Worm (Caenorhabditis elegans) whole organism, L1 larva: ENCODE measurements around the gene C17H12.37.

Source experiments
- C04F5.9 ChIP-seq: sonication (generic microtip); optimal IDR thresholded peaks from 2 replicates; lab custom pipeline; 2016; ENCODE audit warnings: missing genetic modification characterization, missing compliant biosample characterization
- C16A3.4 ChIP-seq: fragments of 150-350 bp; optimal IDR thresholded peaks from 2 replicates; lab custom pipeline; 2014; ENCODE audit warnings: missing biosample characterization, missing genetic modification characterization
- Y116A8C.19 ChIP-seq: sonication (generic microtip); optimal IDR thresholded peaks from 2 replicates; lab custom pipeline; 2016; ENCODE audit warnings: missing compliant biosample characterization, missing genetic modification characterization, borderline replicate concordance
- aha-1 ChIP-seq: fragments of 150-350 bp; optimal IDR thresholded peaks from 2 replicates; lab custom pipeline; 2014; ENCODE audit warnings: missing biosample characterization, missing genetic modification characterization
- aly-2 ChIP-seq: fragments of 150-350 bp; optimal IDR thresholded peaks from 2 replicates; lab custom pipeline; 2014; ENCODE audit warnings: missing biosample characterization, missing genetic modification characterization
- ama-1 ChIP-seq: fragments of 150-350 bp; optimal IDR thresholded peaks from 2 replicates; lab custom pipeline; 2014
- ceh-63 ChIP-seq: fragments of 200-800 bp; sonication (Bioruptor generic); optimal IDR thresholded peaks from 2 replicates; lab custom pipeline; 2018; ENCODE audit warnings: mild to moderate bottlenecking, missing genetic modification characterization, missing compliant biosample characterization
- ceh-8 ChIP-seq: fragments of 200-800 bp; sonication (Bioruptor generic); optimal IDR thresholded peaks from 2 replicates; lab custom pipeline; 2018; ENCODE audit warnings: mild to moderate bottlenecking, missing genetic modification characterization, moderate library complexity, missing compliant biosample characterization
- ceh-88 ChIP-seq: fragments of 200-800 bp; sonication (Bioruptor generic); IDR thresholded peaks from 2 replicates; pipeline ENCODE4 v1.3.6; 2022; ENCODE audit warnings: missing genetic modification characterization, missing compliant biosample characterization
- dpl-1 ChIP-seq, 3 experiments: fragments of 150-350 bp in 2 of 3; sonication (generic microtip) in 1 of 3; optimal IDR thresholded peaks; 2 replicates each; lab custom pipeline; 2014 to 2017; ENCODE audit warnings: missing biosample characterization in 3 of 3, missing genetic modification characterization in 3 of 3, missing genetic modification reagents in 3 of 3
- dsc-1 ChIP-seq: sonication (generic microtip); optimal IDR thresholded peaks from 2 replicates; lab custom pipeline; 2016; ENCODE audit warnings: mild to moderate bottlenecking, missing genetic modification characterization, missing compliant biosample characterization
- efl-1 ChIP-seq, 4 experiments: fragments of 150-350 bp; optimal IDR thresholded peaks in 3 of 4; peaks in 1 of 4; 1 replicate in 1 of 4; 2 replicates in 3 of 4; lab custom pipeline; 2014; ENCODE audit warnings: missing biosample characterization in 2 of 4, missing genetic modification characterization in 2 of 4, missing genetic modification reagents in 2 of 4
- efl-3 ChIP-seq: fragments of 200-800 bp; sonication (Bioruptor generic); optimal IDR thresholded peaks from 2 replicates; lab custom pipeline; 2018; ENCODE audit warnings: mild to moderate bottlenecking, missing genetic modification characterization, missing compliant biosample characterization
- fkh-10 ChIP-seq: sonication (generic microtip); optimal IDR thresholded peaks from 2 replicates; lab custom pipeline; 2017; ENCODE audit warnings: missing biosample characterization, missing genetic modification reagents, missing genetic modification characterization
- fkh-4 ChIP-seq: sonication (generic microtip); optimal IDR thresholded peaks from 2 replicates; lab custom pipeline; 2016; ENCODE audit warnings: missing compliant biosample characterization, missing genetic modification characterization, borderline replicate concordance
- fkh-8 ChIP-seq: sonication (generic microtip); optimal IDR thresholded peaks from 2 replicates; lab custom pipeline; 2016; ENCODE audit warnings: mild to moderate bottlenecking, missing genetic modification characterization, missing compliant biosample characterization
- fos-1 ChIP-seq: fragments of 150-350 bp; optimal IDR thresholded peaks from 2 replicates; lab custom pipeline; 2014; ENCODE audit warnings: missing biosample characterization, missing genetic modification characterization
- grh-1 ChIP-seq: fragments of 200-800 bp; sonication (Bioruptor generic); IDR thresholded peaks from 2 replicates; pipeline ENCODE4 v1.3.6; 2022; ENCODE audit warnings: missing genetic modification reagents, missing genetic modification characterization, missing compliant biosample characterization
- hlh-17 ChIP-seq: fragments of 200-800 bp; sonication (Bioruptor generic); optimal IDR thresholded peaks from 2 replicates; lab custom pipeline; 2018; ENCODE audit warnings: missing genetic modification characterization, mild to moderate bottlenecking, missing compliant biosample characterization, moderate library complexity, borderline replicate concordance
- hlh-4 ChIP-seq: sonication (generic microtip); optimal IDR thresholded peaks from 2 replicates; lab custom pipeline; 2016; ENCODE audit warnings: mild to moderate bottlenecking, missing genetic modification characterization, missing compliant biosample characterization
- irx-1 ChIP-seq: sonication (generic microtip); optimal IDR thresholded peaks from 2 replicates; lab custom pipeline; 2016; ENCODE audit warnings: missing genetic modification characterization, missing compliant biosample characterization
- lin-13 ChIP-seq: fragments of 150-350 bp; optimal IDR thresholded peaks from 2 replicates; lab custom pipeline; 2014; ENCODE audit warnings: missing biosample characterization, missing genetic modification reagents, missing genetic modification characterization
- lin-14 ChIP-seq: fragments of 200-800 bp; sonication (Bioruptor generic); optimal IDR thresholded peaks from 2 replicates; lab custom pipeline; 2018; ENCODE audit warnings: mild to moderate bottlenecking, missing genetic modification characterization, moderate library complexity, missing compliant biosample characterization
- lin-15B ChIP-seq: fragments of 150-350 bp; sonication (generic microtip); optimal IDR thresholded peaks from 3 replicates; lab custom pipeline; 2014; ENCODE audit warnings: missing biosample characterization, missing genetic modification characterization
- lin-35 ChIP-seq, 2 experiments: fragments of 150-350 bp; optimal IDR thresholded peaks; 2 replicates each; lab custom pipeline; 2014; ENCODE audit warnings: missing biosample characterization in 2 of 2, missing genetic modification characterization in 2 of 2, missing genetic modification reagents in 2 of 2
- lin-39 ChIP-seq: fragments of 150-350 bp; optimal IDR thresholded peaks from 2 replicates; lab custom pipeline; 2014; ENCODE audit warnings: missing biosample characterization, missing genetic modification reagents, missing genetic modification characterization
- lsy-2 ChIP-seq, 2 experiments: fragments of 150-350 bp; optimal IDR thresholded peaks; 2 replicates each; lab custom pipeline; 2014; ENCODE audit warnings: missing biosample characterization in 2 of 2, missing genetic modification characterization in 2 of 2
- mab-9 ChIP-seq: fragments of 200-800 bp; sonication (Bioruptor generic); IDR thresholded peaks from 2 replicates; pipeline ENCODE4 v1.3.6; 2022; ENCODE audit warnings: missing genetic modification reagents, missing genetic modification characterization, missing compliant biosample characterization
- mdl-1 ChIP-seq, 2 experiments: fragments of 150-350 bp; optimal IDR thresholded peaks; 2 replicates each; lab custom pipeline; 2014 to 2017; ENCODE audit warnings: missing biosample characterization in 2 of 2, missing genetic modification characterization in 2 of 2, inconsistent platforms in 1 of 2
- mef-2 ChIP-seq: fragments of 150-350 bp; optimal IDR thresholded peaks from 2 replicates; lab custom pipeline; 2014; ENCODE audit warnings: missing biosample characterization, missing genetic modification characterization
- nhr-12 ChIP-seq: sonication (generic microtip); optimal IDR thresholded peaks from 2 replicates; lab custom pipeline; 2017; ENCODE audit warnings: missing biosample characterization, missing genetic modification characterization
- nhr-19 ChIP-seq: fragments of 200-800 bp; sonication (Bioruptor generic); conservative IDR thresholded peaks from 2 replicates; pipeline ENCODE4 v1.3.6; 2022; ENCODE audit warnings: missing genetic modification characterization, missing compliant biosample characterization
- nhr-237 ChIP-seq: fragments of 150-350 bp; optimal IDR thresholded peaks from 2 replicates; lab custom pipeline; 2014; ENCODE audit warnings: missing biosample characterization, missing genetic modification characterization
- nhr-71 ChIP-seq: sonication (generic microtip); optimal IDR thresholded peaks from 2 replicates; lab custom pipeline; 2016; ENCODE audit warnings: mild to moderate bottlenecking, missing genetic modification characterization, moderate library complexity, missing compliant biosample characterization
- nhr-85 ChIP-seq: sonication (generic microtip); peaks from one replicate; lab custom pipeline; 2016; ENCODE audit warnings: missing genetic modification characterization, inconsistent platforms, missing compliant biosample characterization
- nhr-90 ChIP-seq: sonication (generic microtip); optimal IDR thresholded peaks from 2 replicates; lab custom pipeline; 2016; ENCODE audit warnings: mild to moderate bottlenecking, missing genetic modification characterization, missing compliant biosample characterization; ENCODE audit not compliant: poor library complexity
- rnt-1 ChIP-seq: sonication (generic microtip); optimal IDR thresholded peaks from 2 replicates; lab custom pipeline; 2016; ENCODE audit warnings: mild to moderate bottlenecking, missing genetic modification characterization, moderate library complexity, missing compliant biosample characterization
- skn-1 ChIP-seq: fragments of 150-350 bp; optimal IDR thresholded peaks from 2 replicates; lab custom pipeline; 2014; ENCODE audit warnings: missing biosample characterization, missing genetic modification characterization
- swsn-7 ChIP-seq: sonication (generic microtip); optimal IDR thresholded peaks from 2 replicates; lab custom pipeline; 2016; ENCODE audit warnings: missing genetic modification characterization, missing compliant biosample characterization
- tbx-2 ChIP-seq: sonication (generic microtip); optimal IDR thresholded peaks from 2 replicates; lab custom pipeline; 2016; ENCODE audit warnings: missing genetic modification characterization, missing compliant biosample characterization
- tlp-1 ChIP-seq: fragments of 150-350 bp; optimal IDR thresholded peaks from 2 replicates; lab custom pipeline; 2014; ENCODE audit warnings: missing biosample characterization, missing genetic modification characterization
- unc-130 ChIP-seq: fragments of 150-350 bp; optimal IDR thresholded peaks from 2 replicates; lab custom pipeline; 2017; ENCODE audit warnings: missing biosample characterization, missing genetic modification characterization, inconsistent platforms
- unc-62 ChIP-seq: fragments of 150-350 bp; optimal IDR thresholded peaks from 2 replicates; lab custom pipeline; 2014; ENCODE audit warnings: missing biosample characterization, missing genetic modification reagents, missing genetic modification characterization
- unc-86 ChIP-seq: sonication (generic microtip); optimal IDR thresholded peaks from 2 replicates; lab custom pipeline; 2016; ENCODE audit warnings: missing genetic modification characterization, missing compliant biosample characterization
- unc-98 ChIP-seq: fragments of 200-800 bp; sonication (Bioruptor generic); IDR thresholded peaks from 2 replicates; pipeline ENCODE4 v1.3.6; 2022; ENCODE audit warnings: missing genetic modification characterization, missing compliant biosample characterization
- zag-1 ChIP-seq: fragments of 150-350 bp; optimal IDR thresholded peaks from 2 replicates; lab custom pipeline; 2014; ENCODE audit warnings: missing biosample characterization, missing genetic modification characterization
- zip-4 ChIP-seq: fragments of 200-800 bp; sonication (Bioruptor generic); optimal IDR thresholded peaks from 2 replicates; lab custom pipeline; 2018; ENCODE audit warnings: mild to moderate bottlenecking, missing genetic modification characterization, moderate library complexity, missing compliant biosample characterization
- ztf-11 ChIP-seq, 2 experiments: sonication (generic microtip); optimal IDR thresholded peaks; 2 replicates each; lab custom pipeline; 2016 to 2017; ENCODE audit warnings: missing genetic modification characterization in 2 of 2, missing biosample characterization in 1 of 2, missing compliant biosample characterization in 1 of 2

The C17H12.37 gene

ce11 chrIV:6757614-6758013 lies 47.3 kb upstream of the C17H12.37 start:
- no peak for TF ChIP-seq lsy-2 (tag; optimal IDR thresholded peaks at IDR 0.05; lab: Kevin White, UChicago)
- TF ChIP-seq irx-1 = no peak

- TF ChIP-seq nhr-19 (GFP tag; lab: Robert Waterston, UW) = no peak
- no peak for TF ChIP-seq Y116A8C.19 (tag; lab: Kevin White, UChicago)
- TF ChIP-seq mab-9 = no peak
- no peak for TF ChIP-seq fkh-4
- no peak for TF ChIP-seq dpl-1 (GFP tag; optimal IDR thresholded peaks at IDR 0.05; lab: Kevin White, UChicago)
- no peak for TF ChIP-seq efl-1 (optimal IDR thresholded peaks at IDR 0.05; lab: Kevin White, UChicago)
- TF ChIP-seq efl-1 (GFP tag; optimal IDR thresholded peaks at IDR 0.05 in 1 of 2; lab: Kevin White, UChicago) = no peak
- no peak for TF ChIP-seq ceh-8 (GFP tag; lab: Kevin White, UChicago)
- TF ChIP-seq, all 84 proteins: peak for 0
Observed at ce11 chrIV:6762416-6762815, 42.5 kb upstream of the C17H12.37 start, which contains the start of gene spd-3. spd-3 (plus strand) TSS chrIV:6762716.

ce11 chrIV:6767240-6767639 lies 37.7 kb upstream of the C17H12.37 start:
- TF ChIP-seq irx-1 (no peak), C16A3.4 (tag; lab: Kevin White, UChicago) (peak; percentile 21), zag-1 (tag; lab: Kevin White, UChicago) (no peak), fkh-10 (GFP tag; lab: Kevin White, UChicago) (no peak), ztf-11 (tag; optimal IDR thresholded peaks at IDR 0.05; lab: Kevin White, UChicago) (no peak), lin-39 (tag; lab: Kevin White, UChicago) (no peak), tbx-2 (tag; lab: Kevin White, UChicago) (peak; percentile 58), nhr-71 (tag; lab: Kevin White, UChicago) (peak; percentile 75), dsc-1 (tag; lab: Kevin White, UChicago) (peak; percentile 16), ceh-88 (GFP tag; lab: Robert Waterston, UW) (no peak), hlh-4 (tag; lab: Kevin White, UChicago) (no peak), unc-86 (tag; lab: Kevin White, UChicago) (peak; percentile 52), lsy-2 (tag; optimal IDR thresholded peaks at IDR 0.05; lab: Kevin White, UChicago) (peak; percentile 59 to 74), nhr-90 (tag; lab: Kevin White, UChicago) (no peak), lin-35 (GFP tag; optimal IDR thresholded peaks at IDR 0.05; lab: Kevin White, UChicago) (peak; percentile 42 to 46), lin-15B (tag; lab: Kevin White, UChicago) (no peak), fkh-8 (tag; lab: Kevin White, UChicago) (peak; percentile 71), mab-9 (no peak), unc-98 (no peak), ceh-8 (GFP tag; lab: Kevin White, UChicago) (no peak), nhr-12 (tag; lab: Kevin White, UChicago) (no peak), hlh-17 (GFP tag; lab: Kevin White, UChicago) (no peak), unc-130 (no peak), dpl-1 (GFP tag; optimal IDR thresholded peaks at IDR 0.05; lab: Kevin White, UChicago) (peak in 1 of 3 experiments; percentile 17), efl-3 (GFP tag; lab: Kevin White, UChicago) (no peak), zip-4 (GFP tag; lab: Kevin White, UChicago) (no peak), fos-1 (tag; lab: Kevin White, UChicago) (peak; percentile 25), swsn-7 (tag; lab: Kevin White, UChicago) (peak; percentile 57), lin-13 (no peak), ceh-63 (GFP tag; lab: Kevin White, UChicago) (no peak), lin-14 (GFP tag; lab: Kevin White, UChicago) (peak; percentile 87), unc-62 (GFP tag; lab: Kevin White, UChicago) (no peak), nhr-85 (tag; lab: Kevin White, UChicago) (no peak), mdl-1 (tag; optimal IDR thresholded peaks at IDR 0.05; lab: Kevin White, UChicago) (peak in 1 of 2 experiments; percentile 39), C04F5.9 (tag; lab: Kevin White, UChicago) (no peak), Y116A8C.19 (tag; lab: Kevin White, UChicago) (no peak), aly-2 (no peak), rnt-1 (tag; lab: Kevin White, UChicago) (no peak), tlp-1 (no peak), ama-1 (no peak), aha-1 (tag; lab: Kevin White, UChicago) (no peak), skn-1 (tag; lab: Kevin White, UChicago) (peak; percentile 39), nhr-237 (tag; lab: Kevin White, UChicago) (no peak), mef-2 (tag; lab: Kevin White, UChicago) (no peak), grh-1 (no peak)
